Fruit fly (Drosophila melanogaster): ENCODE data around the gene CG9673.

The CG9673 gene

DNA sequence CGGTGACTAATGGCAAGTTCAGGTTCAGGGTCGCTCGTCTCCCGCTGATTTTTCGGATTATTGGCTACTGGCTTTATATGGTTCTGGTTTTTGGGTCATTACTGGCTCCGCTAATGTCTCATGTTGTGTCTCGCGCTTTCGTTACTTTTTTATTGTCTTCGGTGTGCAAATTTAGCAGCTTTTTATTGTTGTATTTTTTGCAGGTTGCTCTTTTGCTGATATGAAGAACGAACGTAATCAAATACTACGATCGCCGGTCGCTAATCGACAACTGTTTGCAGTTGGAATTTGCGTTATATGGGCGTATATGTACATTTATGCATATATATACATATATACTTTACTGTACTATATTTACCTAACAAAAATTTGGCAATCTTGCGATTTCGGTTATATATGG is 20.9 kb upstream of the CG9673 start:
- TF ChIP-seq CG17801 (GFP tag; optimal IDR thresholded peaks at IDR 0.05; ENCODE audit: partially characterized antibody) = peak; percentile 20

DNA sequence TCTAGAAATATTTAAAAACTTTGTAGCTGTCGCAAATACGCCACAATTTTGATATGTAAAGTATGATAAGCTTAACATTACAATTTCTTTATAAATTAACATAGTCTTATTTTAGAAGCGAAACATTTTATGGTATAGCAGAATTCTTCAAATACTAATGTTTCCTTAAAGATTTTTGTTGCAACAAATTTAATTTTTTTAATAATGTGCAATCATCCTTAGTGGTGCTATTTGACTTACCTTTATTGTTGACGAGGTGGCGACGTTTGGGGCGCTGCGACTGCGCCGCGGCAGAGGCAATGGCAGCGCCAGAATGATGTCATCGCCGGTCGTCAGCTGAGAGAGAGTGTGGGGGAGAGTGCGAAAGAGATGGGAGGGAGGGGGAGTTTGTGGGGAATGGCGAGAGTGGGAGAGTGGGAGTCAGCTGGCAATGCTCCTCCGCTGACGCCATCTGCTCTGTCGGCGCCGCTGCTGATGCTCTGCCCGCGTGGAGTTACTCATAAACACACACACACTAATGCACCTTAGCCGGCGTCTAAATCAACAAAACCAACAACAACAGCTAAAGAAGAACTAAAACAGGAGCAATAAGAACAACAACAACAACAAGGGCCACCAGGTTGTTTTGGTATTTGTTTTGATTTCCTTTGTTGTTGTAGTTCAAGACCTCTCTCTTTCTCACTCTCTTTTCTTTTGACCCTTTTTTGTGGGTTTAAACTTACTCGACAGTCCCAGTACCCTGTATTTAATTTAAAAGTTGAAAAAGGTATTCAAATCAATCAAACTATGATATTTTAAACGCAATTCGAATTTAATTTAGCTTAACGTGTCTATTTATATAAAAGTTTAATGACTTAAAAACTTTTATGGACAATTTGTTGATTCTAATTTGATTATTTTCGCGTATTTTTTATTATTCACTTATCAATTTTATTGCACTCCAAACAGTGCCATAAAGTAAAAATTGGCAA is 19.8 kb upstream of the CG9673 start:
- peak; percentile 38 for TF ChIP-seq CG17801 (GFP tag; optimal IDR thresholded peaks at IDR 0.05; ENCODE audit: partially characterized antibody)

DNA sequence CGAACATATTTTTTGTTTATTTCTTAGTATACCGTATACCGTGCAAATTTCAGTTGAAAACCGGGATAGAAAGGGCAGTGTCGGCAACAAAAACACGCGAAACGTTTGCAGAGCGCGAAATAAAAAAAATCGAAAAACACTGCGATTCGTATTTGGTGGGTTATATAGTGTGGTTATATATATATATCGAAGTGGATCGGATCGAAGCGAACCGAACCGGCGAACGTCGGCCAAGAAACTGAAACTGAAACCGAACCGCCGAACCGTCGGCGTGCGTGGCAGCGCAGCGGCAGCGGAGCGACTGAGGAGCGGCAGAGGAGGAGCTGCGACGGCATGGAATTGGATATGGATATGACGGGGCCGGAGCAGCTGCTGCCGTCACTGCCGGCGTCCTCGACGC is 17.5 kb upstream of the CG9673 start, which contains the start of the genes CG32572 and CG34325:
Gene CG32572, plus strand, starts transcription at position 16 of the 400 bp plus-strand sequence.
Gene CG34325, minus strand, starts transcription at position 244 of the 400 bp plus-strand sequence.
- peak; percentile 9 for TF ChIP-seq CG17801 (GFP tag; optimal IDR thresholded peaks at IDR 0.05; ENCODE audit: partially characterized antibody)

DNA sequence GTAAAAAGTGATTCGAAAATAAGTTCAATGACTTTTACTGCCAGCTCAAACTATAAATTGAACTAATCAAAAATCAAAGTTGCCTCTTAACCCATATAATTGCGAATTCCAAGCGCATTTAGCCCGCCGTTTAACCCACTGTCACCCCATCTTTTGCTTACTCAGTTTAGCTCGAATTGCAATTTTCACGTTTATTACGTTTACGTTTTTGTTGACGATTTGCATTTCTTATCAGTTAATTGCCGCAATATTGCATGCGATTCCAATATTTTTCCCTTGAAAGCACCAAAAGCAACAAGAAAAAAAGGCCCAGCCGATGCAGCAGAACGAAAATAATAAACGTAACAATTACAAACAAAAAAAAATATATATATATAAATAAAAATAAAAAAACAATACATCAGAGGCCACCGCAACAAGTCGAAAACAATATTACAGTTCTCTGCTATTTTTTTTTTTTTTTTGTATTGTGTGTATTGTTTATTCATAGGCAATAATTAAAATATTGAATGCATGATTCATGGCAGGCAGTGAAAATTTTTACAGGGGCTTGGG is 14.6 kb upstream of the CG9673 start:
- TF ChIP-seq CG17801 (GFP tag; optimal IDR thresholded peaks at IDR 0.05; ENCODE audit: partially characterized antibody) = peak; percentile 70

DNA sequence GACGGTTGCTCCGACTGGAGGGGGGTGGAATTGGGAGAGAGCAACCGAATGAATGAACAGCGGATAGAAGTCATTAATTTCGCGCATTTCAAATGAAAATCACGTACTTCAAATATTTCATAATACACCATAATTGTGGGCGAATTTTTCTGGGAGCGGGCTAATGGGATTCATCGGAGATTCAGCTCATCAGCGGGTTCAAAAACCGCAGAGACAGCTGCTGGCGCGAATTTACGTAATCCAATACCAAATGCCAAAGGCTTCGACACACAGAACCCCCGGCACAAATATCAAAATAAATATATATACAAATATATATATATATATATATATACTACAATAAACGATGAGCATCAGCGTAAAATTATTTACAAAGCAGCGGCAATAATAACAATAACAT is 13.0 kb upstream of the CG9673 start:
- TF ChIP-seq CG17801 (GFP tag; optimal IDR thresholded peaks at IDR 0.05; ENCODE audit: partially characterized antibody) = no peak

DNA sequence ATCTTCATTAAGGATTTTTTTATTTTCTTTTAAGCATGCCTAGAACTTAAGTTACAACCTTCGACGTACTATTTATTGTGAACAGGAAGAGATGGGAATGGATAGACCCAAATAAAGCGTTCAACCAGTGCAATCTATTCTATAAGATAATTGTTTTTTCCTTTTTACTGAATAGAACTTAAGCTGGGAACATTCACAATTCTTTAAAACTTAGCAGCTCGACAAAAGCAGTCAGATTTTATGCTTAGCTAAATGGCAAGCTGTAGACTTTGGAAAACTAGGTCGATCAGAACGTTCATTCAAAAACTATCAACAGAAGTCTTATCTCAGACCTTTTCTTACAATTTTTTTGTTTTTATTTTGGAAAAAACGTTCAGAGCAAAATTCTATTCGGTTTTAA is 7.3 kb upstream of the CG9673 start, which contains the start of gene CG13008:
Gene CG13008, plus strand, starts transcription at position 301 of the 400 bp plus-strand sequence.
- TF ChIP-seq CG17801 (GFP tag; optimal IDR thresholded peaks at IDR 0.05; ENCODE audit: partially characterized antibody) = no peak

DNA sequence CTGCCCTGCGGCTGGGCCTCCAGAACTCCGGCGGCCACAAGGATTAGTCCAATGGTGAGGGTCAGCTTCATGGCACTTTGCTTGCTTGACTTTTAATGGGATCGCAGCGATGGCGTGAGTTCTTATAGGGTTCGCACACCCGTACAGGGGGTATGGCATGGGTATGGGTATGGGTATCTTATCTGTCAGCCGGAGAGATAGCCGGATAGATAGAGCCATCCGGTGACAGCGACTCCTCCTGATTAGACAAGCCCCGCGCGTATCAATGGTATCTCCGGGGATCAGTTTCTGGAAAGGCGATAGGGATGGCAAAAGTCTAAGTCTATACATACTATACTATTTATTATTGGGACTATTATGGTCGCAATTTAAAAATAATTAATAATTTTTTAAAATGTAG is 3.1 kb upstream of the CG9673 start, which contains the start of gene CG9672:
Gene CG9672, minus strand, starts transcription at position 101 of the 400 bp plus-strand sequence.
- no peak for TF ChIP-seq CG17801 (GFP tag; optimal IDR thresholded peaks at IDR 0.05; ENCODE audit: partially characterized antibody)

DNA sequence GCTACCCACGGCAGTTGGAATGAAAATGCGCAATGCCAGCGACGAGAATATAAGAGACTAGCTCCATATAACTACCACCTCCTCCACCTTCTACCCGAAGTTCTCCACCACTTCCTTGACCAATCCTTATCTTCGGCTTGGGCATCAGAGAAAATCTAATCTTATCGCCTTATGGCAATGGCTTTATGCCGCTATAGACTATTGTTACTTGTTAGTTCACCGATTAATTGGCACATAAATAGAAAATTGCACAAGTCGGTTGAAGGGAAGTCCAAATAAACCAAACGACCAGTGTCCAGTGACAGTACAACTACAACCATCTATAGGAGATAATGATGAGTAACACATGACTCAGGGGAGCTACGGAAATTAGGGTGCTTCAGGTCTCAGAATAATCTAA is 1.7 kb downstream of the CG9673 start, which contains the start of gene sphe:
Gene sphe, minus strand, starts transcription at position 32 of the 400 bp plus-strand sequence.
- TF ChIP-seq CG17801 (GFP tag; optimal IDR thresholded peaks at IDR 0.05; ENCODE audit: partially characterized antibody) = no peak

DNA sequence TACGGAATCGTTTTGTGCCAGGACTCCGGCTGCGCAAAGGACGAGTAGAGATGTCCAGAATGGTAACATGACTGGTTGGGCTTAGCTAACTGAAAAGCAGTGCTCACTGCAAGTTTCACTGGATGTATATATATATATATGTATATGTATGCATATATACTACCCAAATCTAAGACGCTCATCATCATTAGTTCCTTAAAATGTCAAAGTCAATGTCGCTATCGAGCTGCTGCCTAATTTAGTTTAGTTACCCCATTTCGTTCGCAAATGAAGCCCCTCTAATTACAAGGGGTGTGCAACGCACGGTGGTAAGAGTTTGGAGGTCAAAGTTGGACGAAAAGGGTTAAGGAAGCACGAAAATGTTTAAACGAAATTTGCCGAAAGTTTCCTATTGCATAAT is 3.6 kb downstream of the CG9673 start, which contains the start of gene CG9676:
Gene CG9676, minus strand, starts transcription at position 101 of the 400 bp plus-strand sequence.
- TF ChIP-seq CG17801 (GFP tag; optimal IDR thresholded peaks at IDR 0.05; ENCODE audit: partially characterized antibody) = no peak

DNA sequence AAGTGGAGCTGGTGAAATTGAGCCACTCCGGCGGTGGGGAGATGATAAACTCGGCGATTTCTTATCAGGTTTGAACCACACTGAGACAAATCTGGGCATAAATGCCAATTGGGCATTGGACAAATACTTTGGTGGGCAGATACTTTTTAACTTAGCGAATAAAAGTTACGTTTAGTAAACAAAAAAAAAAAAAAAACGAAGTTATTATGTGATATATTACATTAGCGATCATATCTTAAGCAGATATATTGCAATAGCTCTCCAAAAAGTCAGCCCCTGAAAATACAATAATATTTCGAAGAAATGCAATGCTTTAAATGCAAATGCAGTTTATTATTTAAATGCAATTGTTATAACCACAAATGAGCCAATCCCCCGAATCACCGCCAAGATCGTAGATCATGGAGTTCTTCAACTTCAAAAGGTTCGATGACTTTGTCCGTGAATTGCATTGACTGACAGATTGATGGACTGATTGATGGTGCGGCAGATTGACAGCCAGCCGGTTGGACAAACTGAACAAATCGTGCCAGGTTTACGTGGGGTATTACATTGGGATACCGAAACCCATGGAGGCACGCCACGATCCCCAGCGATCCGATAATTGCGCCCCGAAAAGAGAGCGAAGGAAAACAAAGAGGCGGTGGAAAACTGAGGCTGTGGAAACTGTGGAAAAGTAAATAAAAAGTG is 5.7 kb downstream of the CG9673 start:
- no peak for TF ChIP-seq CG17801 (GFP tag; optimal IDR thresholded peaks at IDR 0.05; ENCODE audit: partially characterized antibody)

DNA sequence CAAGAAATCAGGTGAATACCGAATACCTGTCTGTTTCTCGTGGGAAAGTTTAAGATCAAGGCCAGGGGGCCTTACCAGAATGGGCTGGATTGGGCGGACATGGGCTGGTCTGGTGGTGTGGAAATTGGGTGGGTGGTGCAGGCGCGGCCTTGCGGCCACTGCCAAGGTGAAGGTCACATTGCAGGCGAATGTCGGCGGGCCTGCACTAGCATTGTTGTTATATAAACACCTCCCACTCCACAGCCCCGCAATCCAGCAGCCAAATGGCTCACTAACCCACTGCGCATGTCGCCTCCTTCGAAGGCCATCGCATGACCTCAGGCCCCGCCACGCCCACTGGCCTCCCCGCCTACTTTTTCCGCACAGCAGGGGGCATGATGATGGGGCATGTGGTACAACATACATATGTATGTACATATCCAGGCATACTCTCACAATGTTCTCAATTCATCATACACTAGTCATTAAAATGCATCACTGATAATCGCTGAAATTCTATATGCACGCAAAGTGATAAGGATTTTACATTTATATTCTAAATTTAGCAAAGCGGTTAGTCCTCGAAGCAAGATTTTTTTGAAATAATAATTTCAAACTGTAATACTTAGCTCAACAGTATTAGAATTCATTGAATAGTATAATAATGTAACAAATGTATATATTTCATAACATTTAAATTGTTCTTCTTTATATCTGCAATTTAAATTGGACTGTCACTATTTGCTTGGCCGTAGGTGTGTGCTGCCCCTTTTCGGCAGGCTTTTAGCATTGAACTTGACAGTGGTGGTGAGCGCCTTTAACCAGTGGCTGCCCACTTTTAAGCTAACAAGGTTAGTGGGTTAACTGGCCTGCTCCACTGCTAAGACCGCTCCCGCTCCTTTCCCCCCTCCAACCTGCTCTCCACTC is 6.8 kb downstream of the CG9673 start:
- TF ChIP-seq CG17801 (GFP tag; optimal IDR thresholded peaks at IDR 0.05; ENCODE audit: partially characterized antibody) = no peak

DNA sequence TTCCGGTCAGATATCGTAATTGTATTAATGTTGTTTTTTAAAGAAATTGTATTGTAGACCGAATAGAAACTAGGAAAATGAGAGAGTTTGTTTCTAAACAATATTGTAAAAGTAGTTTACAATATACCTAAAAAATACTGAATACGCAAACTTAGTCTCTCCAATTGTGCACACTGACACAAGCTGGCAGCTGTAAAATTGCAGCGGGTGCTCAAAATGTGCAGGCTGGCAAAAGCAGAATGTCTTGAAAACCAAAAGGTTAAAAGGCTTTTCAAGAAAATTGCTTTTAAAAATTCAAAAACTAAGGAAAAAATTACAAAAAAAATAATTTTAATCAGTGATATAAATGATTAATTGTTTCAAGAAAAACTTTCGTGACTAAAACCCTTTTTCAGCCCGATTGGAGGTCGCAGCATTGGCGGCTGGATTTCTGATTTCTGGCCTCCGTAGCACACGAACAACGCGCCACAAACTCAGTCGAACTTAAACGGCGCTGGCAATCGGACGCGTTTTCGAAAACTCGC is 8.0 kb downstream of the CG9673 start, which contains the start of gene CG4678:
Gene CG4678, plus strand, starts transcription at position 474 of the 524 bp plus-strand sequence.
- TF ChIP-seq CG17801 (GFP tag; optimal IDR thresholded peaks at IDR 0.05; ENCODE audit: partially characterized antibody) = no peak

DNA sequence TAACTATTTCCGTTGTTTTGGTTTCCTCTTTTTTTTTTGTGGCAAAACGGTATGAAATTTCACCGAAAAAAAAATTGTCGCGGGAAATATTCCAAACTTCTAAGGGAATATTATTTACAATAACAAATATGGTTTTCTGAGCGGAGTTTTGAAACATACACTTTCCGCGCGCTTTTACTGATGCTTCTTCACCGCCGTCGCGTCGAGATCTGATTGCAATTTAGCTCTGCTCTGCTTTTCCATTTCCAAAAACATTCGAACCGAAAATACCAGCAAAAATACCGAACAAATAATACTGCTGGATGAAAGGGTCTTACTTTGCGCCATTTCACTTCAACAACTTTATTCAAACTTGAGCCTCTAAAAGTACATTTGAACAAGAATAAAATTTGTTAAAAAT is 8.7 kb downstream of the CG9673 start, which contains the start of gene Septin4:
Gene Septin4, minus strand, starts transcription at position 215 of the 400 bp plus-strand sequence.
- TF ChIP-seq CG17801 (GFP tag; optimal IDR thresholded peaks at IDR 0.05; ENCODE audit: partially characterized antibody) = no peak

DNA sequence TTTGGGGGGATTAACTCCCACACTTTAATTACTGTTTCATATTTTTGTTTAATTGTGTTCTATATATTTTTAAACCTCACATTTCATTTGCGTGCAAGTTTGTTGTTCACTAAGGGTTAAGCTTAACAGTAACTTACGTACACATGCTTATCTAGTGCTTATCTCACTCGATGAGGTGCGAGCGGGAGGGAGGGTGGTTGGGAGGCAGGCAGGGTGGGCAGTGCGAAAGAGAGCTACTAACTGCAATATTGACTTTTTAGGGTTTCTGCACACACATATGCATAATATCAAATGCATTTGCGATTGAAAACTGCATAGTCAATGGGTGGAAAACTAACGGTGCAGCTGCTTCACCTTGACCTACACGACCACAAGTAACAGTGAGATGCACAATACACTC is 9.2 kb downstream of the CG9673 start:
- TF ChIP-seq CG17801 (GFP tag; optimal IDR thresholded peaks at IDR 0.05; ENCODE audit: partially characterized antibody) = no peak
